Worm (Caenorhabditis elegans): Measurements from ENCODE around the gene sgt-1.
"Not testable (repeated sequence)": the region's sequence is repeated elsewhere in the genome, so short reads cannot be mapped to it uniquely, and the experiment has no call there.

Gene sgt-1

ce11 chrII:4863357-4863756 lies 40.2 kb downstream of the sgt-1 start, which contains the start of the genes mpst-4 and F11G11.14:
Gene mpst-4, minus strand, starts transcription at chrII:4863457.
Gene F11G11.14, plus strand, starts transcription at chrII:4863681.
- TF ChIP-seq tlf-1 (GFP tag; optimal IDR thresholded peaks at IDR 0.05) (no peak), dpff-1 (tag; optimal IDR thresholded peaks at IDR 0.05) (no peak), F55B11.4 (tag; optimal IDR thresholded peaks at IDR 0.05; ENCODE audit: borderline replicate concordance, insufficient read depth) (no peak), ceh-100 (GFP tag; IDR thresholded peaks at IDR 0.05) (no peak), attf-3 (GFP tag; conservative IDR thresholded peaks at IDR 0.05) (no peak), ztf-28 (GFP tag; IDR thresholded peaks at IDR 0.05) (no peak), F37B4.10 (GFP tag; IDR thresholded peaks at IDR 0.05) (no peak), gei-17 (GFP tag; optimal IDR thresholded peaks at IDR 0.05) (no peak), F49E8.2 (tag; optimal IDR thresholded peaks at IDR 0.05; ENCODE audit: insufficient read depth) (no peak), pbrm-1 (GFP tag; IDR thresholded peaks at IDR 0.05) (no peak), lsl-1 (GFP tag; optimal IDR thresholded peaks at IDR 0.05) (no peak), snpc-1.1 (tag; optimal IDR thresholded peaks at IDR 0.05; ENCODE audit: insufficient read depth) (no peak), C17E4.6 (GFP tag; IDR thresholded peaks at IDR 0.05) (no peak), aptf-2 (GFP tag; conservative IDR thresholded peaks at IDR 0.05) (no peak), ztf-26 (tag; optimal IDR thresholded peaks at IDR 0.05) (no peak), ets-4 (GFP tag; optimal IDR thresholded peaks at IDR 0.05) (no peak), ztf-6 (GFP tag; IDR thresholded peaks at IDR 0.05) (no peak), let-607 (tag; optimal IDR thresholded peaks at IDR 0.05) (no peak)

DNA sequence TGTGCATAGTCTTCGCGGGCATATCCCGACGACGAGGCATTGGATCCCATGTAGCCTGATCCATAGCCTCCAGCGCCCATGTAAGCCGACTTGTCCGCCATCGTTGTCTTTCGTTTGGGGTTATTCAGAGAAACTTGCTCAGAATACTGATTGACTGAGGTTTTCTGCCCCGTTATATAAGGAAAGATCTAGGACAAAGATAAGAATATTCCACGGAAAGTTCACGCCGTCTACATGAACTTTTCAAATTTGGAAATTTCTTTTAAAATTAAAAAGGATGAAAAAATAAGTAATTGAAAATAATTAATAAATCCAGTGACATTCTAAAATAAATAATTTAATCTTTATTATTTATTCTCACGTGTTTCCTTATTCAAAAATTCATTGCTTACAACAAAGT lies 43.3 kb downstream of the sgt-1 start, which contains the start of the genes nspd-5 and F11G11.4:
nspd-5 (minus strand) TSS at position 101 of the 400 bp plus-strand sequence.
F11G11.4 (plus strand) TSS at position 335 of the 400 bp plus-strand sequence.
- TF ChIP-seq Y79H2A.3 (GFP tag; conservative IDR thresholded peaks at IDR 0.05); ztf-28 (GFP tag; IDR thresholded peaks at IDR 0.05); hrde-1 (tag; optimal IDR thresholded peaks at IDR 0.05; ENCODE audit: borderline replicate concordance): not testable (repeated sequence)

DNA sequence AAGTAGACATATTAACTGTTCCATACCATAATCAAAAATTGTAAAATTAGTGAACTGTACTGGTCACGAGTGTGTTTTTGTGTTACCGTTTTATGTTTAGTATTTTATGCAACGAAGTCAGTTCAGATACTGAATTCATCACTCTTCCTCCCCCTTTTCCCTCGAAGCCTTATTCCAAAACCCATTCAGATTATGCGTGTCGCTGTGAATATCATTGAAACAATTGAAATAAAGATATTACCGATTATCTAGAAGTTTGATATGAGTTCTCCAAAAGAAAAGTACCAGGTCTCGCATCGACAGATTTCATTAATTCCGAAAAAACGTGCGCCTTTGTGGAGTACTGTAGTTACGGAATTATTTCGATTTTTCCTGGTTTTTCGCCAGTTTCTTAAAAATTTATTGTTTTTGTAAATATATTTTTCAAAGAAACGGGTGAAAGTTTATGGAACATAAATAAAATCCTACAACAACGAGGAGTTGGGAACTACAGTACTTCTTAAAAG lies 44.6 kb downstream of the sgt-1 start:
- TF ChIP-seq egl-44 (GFP tag; IDR thresholded peaks at IDR 0.05) (no peak), mcd-1 (GFP tag; IDR thresholded peaks at IDR 0.05) (no peak), Y53G8AR.9 (GFP tag; conservative IDR thresholded peaks at IDR 0.05) (0 out of 2 replicates have a peak, but pooled peaks have one; percentile 14), snpc-1.3 (tag; optimal IDR thresholded peaks at IDR 0.05; ENCODE audit: insufficient read depth) (no peak), hrde-1 (tag; optimal IDR thresholded peaks at IDR 0.05; ENCODE audit: borderline replicate concordance) (no peak), sptf-2 (GFP tag; optimal IDR thresholded peaks at IDR 0.05) (no peak), F52B5.7 (tag; optimal IDR thresholded peaks at IDR 0.05) (no peak), F57A8.1 (GFP tag; optimal IDR thresholded peaks at IDR 0.05) (no peak), cebp-1 (GFP tag; IDR thresholded peaks at IDR 0.05) (no peak), cebp-1 (tag; optimal IDR thresholded peaks at IDR 0.05) (peak; percentile 52), ztf-18 (tag; optimal IDR thresholded peaks at IDR 0.05) (peak; percentile 20)

ce11 chrII:4857873-4858364 lies 45.7 kb downstream of the sgt-1 start, which contains the start of gene F11G11.5:
Gene F11G11.5, plus strand, starts transcription at chrII:4857923.
- TF ChIP-seq somi-1 (GFP tag; optimal IDR thresholded peaks at IDR 0.05), result no peak
- TF ChIP-seq athp-1 (tag; optimal IDR thresholded peaks at IDR 0.05), result peak; percentile 48
- TF ChIP-seq dpl-1 (GFP tag; optimal IDR thresholded peaks at IDR 0.05), result no peak
- no peak for TF ChIP-seq F33H1.4 (GFP tag; IDR thresholded peaks at IDR 0.05)
- peak; percentile 32 for TF ChIP-seq repo-1 (tag; optimal IDR thresholded peaks at IDR 0.05)
- TF ChIP-seq ccch-3 (GFP tag; optimal IDR thresholded peaks at IDR 0.05), result no peak
- peak; percentile 16 for TF ChIP-seq tlf-1 (GFP tag; optimal IDR thresholded peaks at IDR 0.05)
- no peak for TF ChIP-seq pha-4 (tag; optimal IDR thresholded peaks at IDR 0.05)
- TF ChIP-seq nhr-90 (tag; optimal IDR thresholded peaks at IDR 0.05), result peak; percentile 19
- TF ChIP-seq egrh-3 (GFP tag; IDR thresholded peaks at IDR 0.05), result peak; percentile 26; the same call in 1 of the 2 replicates
- TF ChIP-seq attf-3 (GFP tag; conservative IDR thresholded peaks at IDR 0.05), result no peak
- no peak for TF ChIP-seq ceh-100 (GFP tag; IDR thresholded peaks at IDR 0.05)
- no peak for TF ChIP-seq gei-17 (GFP tag; optimal IDR thresholded peaks at IDR 0.05)
- TF ChIP-seq rec-8 (tag; optimal IDR thresholded peaks at IDR 0.05), result no peak
- TF ChIP-seq aptf-2 (GFP tag; conservative IDR thresholded peaks at IDR 0.05), result no peak
- peak; percentile 7 for TF ChIP-seq ama-1 (optimal IDR thresholded peaks at IDR 0.05)
- TF ChIP-seq ama-1 (GFP tag; optimal IDR thresholded peaks at IDR 0.05), result no peak
